Fruit fly (Drosophila melanogaster): ENCODE measurements around the gene CG34155.

CG34155 gene

dm6 chr3R:30544974-30545373, 15.0 kb downstream of the CG34155 start (continued):
- TF ChIP-seq CG14860 (GFP tag; IDR thresholded peaks at IDR 0.05; ENCODE audit: partially characterized antibody), result no peak
- no peak for TF ChIP-seq klu (GFP tag; IDR thresholded peaks at IDR 0.05)
- no peak for TF ChIP-seq unpg (GFP tag; optimal IDR thresholded peaks at IDR 0.05)
- TF ChIP-seq NK7.1 (GFP tag; optimal IDR thresholded peaks at IDR 0.05), result no peak
- no peak for TF ChIP-seq CG8388 (GFP tag; optimal IDR thresholded peaks at IDR 0.05)
- TF ChIP-seq sr (GFP tag; IDR thresholded peaks at IDR 0.05), result 0 out of 3 replicates have a peak, but pooled peaks have one; percentile 37
- TF ChIP-seq Bteb2 (GFP tag; optimal IDR thresholded peaks at IDR 0.05), result no peak
- no peak for TF ChIP-seq CG4617 (GFP tag; optimal IDR thresholded peaks at IDR 0.05; ENCODE audit: borderline replicate concordance)
- TF ChIP-seq CG6683 (GFP tag; optimal IDR thresholded peaks at IDR 0.05), result no peak
- no peak for TF ChIP-seq wdn (GFP tag; IDR thresholded peaks at IDR 0.05)
- TF ChIP-seq bbx (GFP tag; IDR thresholded peaks at IDR 0.05; ENCODE audit: partially characterized antibody), result no peak
- no peak for TF ChIP-seq chm (GFP tag; IDR thresholded peaks at IDR 0.05)
- no peak for TF ChIP-seq CG11504 (tag; optimal IDR thresholded peaks at IDR 0.05)
- TF ChIP-seq CG3163 (GFP tag; optimal IDR thresholded peaks at IDR 0.05), result peak; percentile 63
- no peak for TF ChIP-seq Optix (GFP tag; IDR thresholded peaks at IDR 0.05)
- no peak for TF ChIP-seq eve (GFP tag; optimal IDR thresholded peaks at IDR 0.05)
- TF ChIP-seq CG6854 (GFP tag; optimal IDR thresholded peaks at IDR 0.05), result no peak
- TF ChIP-seq CG9817 (tag; optimal IDR thresholded peaks at IDR 0.05), result no peak
- no peak for TF ChIP-seq CG11696 (GFP tag; IDR thresholded peaks at IDR 0.05)

DNA sequence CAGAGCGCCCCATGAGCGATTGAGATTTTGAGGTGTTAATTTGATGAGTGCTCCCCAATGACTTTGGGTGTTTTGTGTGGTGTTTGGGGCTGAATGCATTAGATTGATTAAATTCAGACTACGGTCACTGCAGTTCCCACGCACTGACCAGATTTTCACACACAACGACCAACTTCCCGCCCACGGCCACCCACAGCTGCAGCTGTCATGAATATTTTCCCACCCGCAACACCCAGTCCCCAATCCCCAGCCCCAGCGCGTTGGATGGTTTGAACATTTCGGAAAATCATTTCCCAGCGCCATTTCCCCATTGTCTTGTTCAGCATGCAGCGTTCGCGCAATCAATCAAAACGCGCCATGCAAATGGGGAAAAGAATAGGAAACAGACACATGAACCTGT, 18.5 kb downstream of the CG34155 start:
- TF ChIP-seq z (GFP tag; IDR thresholded peaks at IDR 0.05) (no peak), nau (GFP tag; optimal IDR thresholded peaks at IDR 0.05) (peak; percentile 94), CrebB (tag; optimal IDR thresholded peaks at IDR 0.05) (no peak), gem (tag; optimal IDR thresholded peaks at IDR 0.05) (no peak), ssp (GFP tag; IDR thresholded peaks at IDR 0.05) (no peak), insv (GFP tag; optimal IDR thresholded peaks at IDR 0.05) (no peak), sr (GFP tag; IDR thresholded peaks at IDR 0.05) (peak; percentile 94), ftz-f1 (GFP tag; optimal IDR thresholded peaks at IDR 0.05) (no peak), CG33213 (GFP tag; optimal IDR thresholded peaks at IDR 0.05) (no peak), ERR (GFP tag; optimal IDR thresholded peaks at IDR 0.05) (no peak), CG2199 (GFP tag; IDR thresholded peaks at IDR 0.05) (no peak), Sox102F (GFP tag; optimal IDR thresholded peaks at IDR 0.05) (peak; percentile 9)

dm6 chr3R:30540196-30540595, 19.8 kb downstream of the CG34155 start:
- TF ChIP-seq prd (optimal IDR thresholded peaks at IDR 0.05), result no peak
- peak; percentile 95 for TF ChIP-seq prd (GFP tag; IDR thresholded peaks at IDR 0.05)
- peak; percentile 71 for TF ChIP-seq CG8359 (GFP tag; optimal IDR thresholded peaks at IDR 0.05; ENCODE audit: borderline replicate concordance)
- peak; percentile 92 for TF ChIP-seq CG4730 (GFP tag; IDR thresholded peaks at IDR 0.05)
- TF ChIP-seq CG13424 (tag; optimal IDR thresholded peaks at IDR 0.05), result peak; percentile 92
- TF ChIP-seq br (optimal IDR thresholded peaks at IDR 0.05), result no peak
- TF ChIP-seq crp (GFP tag; optimal IDR thresholded peaks at IDR 0.05), result peak in 1 of 2 experiments; percentile 41
- no peak for TF ChIP-seq Hr39 (optimal IDR thresholded peaks at IDR 0.05)
- TF ChIP-seq Lpt (GFP tag; optimal IDR thresholded peaks at IDR 0.05), result no peak
- TF ChIP-seq ken (GFP tag; IDR thresholded peaks at IDR 0.05), result peak; percentile 92
- peak; percentile 92 for TF ChIP-seq CG4282 (GFP tag; optimal IDR thresholded peaks at IDR 0.05)
- peak; percentile 87 for TF ChIP-seq Hand (GFP tag; optimal IDR thresholded peaks at IDR 0.05)
- no peak for TF ChIP-seq CG15479 (GFP tag; optimal IDR thresholded peaks at IDR 0.05)
- TF ChIP-seq HLH4C (GFP tag; IDR thresholded peaks at IDR 0.05; ENCODE audit: partially characterized antibody), result no peak
- TF ChIP-seq CG31224 (GFP tag; IDR thresholded peaks at IDR 0.05), result peak; percentile 89
- peak; percentile 89 for TF ChIP-seq gsb (GFP tag; IDR thresholded peaks at IDR 0.05)
- TF ChIP-seq btn (GFP tag; optimal IDR thresholded peaks at IDR 0.05), result peak; percentile 92
- TF ChIP-seq CG7556 (GFP tag; optimal IDR thresholded peaks at IDR 0.05), result peak; percentile 92
- TF ChIP-seq CG7745 (tag; optimal IDR thresholded peaks at IDR 0.05), result no peak
- peak; percentile 41 for TF ChIP-seq CG33557 (GFP tag; optimal IDR thresholded peaks at IDR 0.05)
- peak; percentile 86 for TF ChIP-seq oc (tag; optimal IDR thresholded peaks at IDR 0.05)
- TF ChIP-seq eyg (GFP tag; optimal IDR thresholded peaks at IDR 0.05), result peak; percentile 77

Measured in whole organism, embryonic.